Fruit fly (Drosophila melanogaster): ENCODE results near the gene CG43336.
A peak's percentile ranks its signal among the peaks of the same experiment; 100 is the strongest.

Gene CG43336

dm6 chr3R:15644733-15645132 lies 7.8 kb downstream of the CG43336 start (continued):
- peak; percentile 2 for TF ChIP-seq Hr3 (GFP tag; optimal IDR thresholded peaks at IDR 0.05)
- 0 out of 3 replicates have a peak, but pooled peaks have one; percentile 9 for TF ChIP-seq CG34422 (GFP tag; IDR thresholded peaks at IDR 0.05)
- TF ChIP-seq sna (GFP tag; IDR thresholded peaks at IDR 0.05; ENCODE audit: partially characterized antibody), result no peak
- no peak for TF ChIP-seq ash1 (GFP tag; optimal IDR thresholded peaks at IDR 0.05)
- peak; percentile 11 to 45 for TF ChIP-seq Pdp1 (GFP tag; optimal IDR thresholded peaks at IDR 0.05)
- no peak for TF ChIP-seq CG11093 (GFP tag; IDR thresholded peaks at IDR 0.05)
- TF ChIP-seq ftz-f1 (GFP tag; optimal IDR thresholded peaks at IDR 0.05), result no peak
- no peak for TF ChIP-seq corto (GFP tag; optimal IDR thresholded peaks at IDR 0.05)
- no peak for TF ChIP-seq tio (GFP tag; optimal IDR thresholded peaks at IDR 0.05)
- 0 out of 2 replicates have a peak, but pooled peaks have one; percentile 23 for TF ChIP-seq aop (GFP tag; IDR thresholded peaks at IDR 0.05)
- TF ChIP-seq usp (GFP tag; optimal IDR thresholded peaks at IDR 0.05), result no peak
- no peak for TF ChIP-seq inv (GFP tag; IDR thresholded peaks at IDR 0.05; ENCODE audit: partially characterized antibody)
- TF ChIP-seq hkb (optimal IDR thresholded peaks at IDR 0.05), result no peak
- no peak for TF ChIP-seq hkb (GFP tag; IDR thresholded peaks at IDR 0.05)
- TF ChIP-seq CG17612 (GFP tag; IDR thresholded peaks at IDR 0.05), result no peak
- no peak for TF ChIP-seq CG7963 (GFP tag; IDR thresholded peaks at IDR 0.05; ENCODE audit: partially characterized antibody)
- no peak for TF ChIP-seq kay (GFP tag; optimal IDR thresholded peaks at IDR 0.05)
- 0 out of 2 replicates have a peak, but pooled peaks have one; percentile 9 for TF ChIP-seq CG6689 (GFP tag; IDR thresholded peaks at IDR 0.05)
- no peak for TF ChIP-seq cas (GFP tag; IDR thresholded peaks at IDR 0.05)
- TF ChIP-seq Dip2 (GFP tag; IDR thresholded peaks at IDR 0.05), result no peak
- TF ChIP-seq CG6854 (GFP tag; optimal IDR thresholded peaks at IDR 0.05), result no peak
- TF ChIP-seq Fer1 (GFP tag; optimal IDR thresholded peaks at IDR 0.05), result no peak
- no peak for TF ChIP-seq Bteb2 (GFP tag; optimal IDR thresholded peaks at IDR 0.05)
- TF ChIP-seq Sox100B (GFP tag; optimal IDR thresholded peaks at IDR 0.05), result no peak
- no peak for TF ChIP-seq ATbp (GFP tag; optimal IDR thresholded peaks at IDR 0.05)
- no peak for TF ChIP-seq zfh2 (GFP tag; optimal IDR thresholded peaks at IDR 0.05)
- TF ChIP-seq CG5180 (GFP tag; optimal IDR thresholded peaks at IDR 0.05), result no peak
- TF ChIP-seq CG4707 (GFP tag; optimal IDR thresholded peaks at IDR 0.05), result no peak
- peak; percentile 44 for TF ChIP-seq unpg (GFP tag; optimal IDR thresholded peaks at IDR 0.05)
- no peak for TF ChIP-seq fd3F (GFP tag; optimal IDR thresholded peaks at IDR 0.05)
- no peak for TF ChIP-seq rib (GFP tag; IDR thresholded peaks at IDR 0.05)
- no peak for TF ChIP-seq E2f2 (GFP tag; IDR thresholded peaks at IDR 0.05)
- TF ChIP-seq pnt (GFP tag; optimal IDR thresholded peaks at IDR 0.05), result peak; percentile 64
- TF ChIP-seq CG5245 (GFP tag; optimal IDR thresholded peaks at IDR 0.05), result no peak
- TF ChIP-seq lab (GFP tag; optimal IDR thresholded peaks at IDR 0.05), result no peak
- TF ChIP-seq NfI (GFP tag; optimal IDR thresholded peaks at IDR 0.05), result no peak
- TF ChIP-seq fu2 (GFP tag; optimal IDR thresholded peaks at IDR 0.05), result no peak
- TF ChIP-seq mam (GFP tag; optimal IDR thresholded peaks at IDR 0.05), result peak; percentile 16
- TF ChIP-seq CG14050 (GFP tag; IDR thresholded peaks at IDR 0.05), result no peak
- TF ChIP-seq nerfin-1 (tag; optimal IDR thresholded peaks at IDR 0.05), result peak; percentile 32
- no peak for TF ChIP-seq CG42726 (GFP tag; IDR thresholded peaks at IDR 0.05; ENCODE audit: partially characterized antibody)
- TF ChIP-seq CG12071 (GFP tag; optimal IDR thresholded peaks at IDR 0.05), result no peak
- peak; percentile 44 for TF ChIP-seq CG7839 (tag; optimal IDR thresholded peaks at IDR 0.05)
- peak; percentile 41 for TF ChIP-seq crol (GFP tag; IDR thresholded peaks at IDR 0.05)
- TF ChIP-seq hb (GFP tag; IDR thresholded peaks at IDR 0.05; ENCODE audit: partially characterized antibody), result no peak
- TF ChIP-seq CG8924 (tag; optimal IDR thresholded peaks at IDR 0.05), result peak; percentile 9
- TF ChIP-seq CG11504 (tag; optimal IDR thresholded peaks at IDR 0.05), result no peak
- no peak for TF ChIP-seq Elba2 (GFP tag; optimal IDR thresholded peaks at IDR 0.05)
- TF ChIP-seq CG9437 (GFP tag; optimal IDR thresholded peaks at IDR 0.05), result no peak
- TF ChIP-seq CG13624 (GFP tag; optimal IDR thresholded peaks at IDR 0.05), result no peak
- TF ChIP-seq Ptx1 (GFP tag; IDR thresholded peaks at IDR 0.05), result no peak
- TF ChIP-seq Ets97D (GFP tag; optimal IDR thresholded peaks at IDR 0.05), result peak; percentile 11
